Worm (Caenorhabditis elegans): ENCODE measurements around the gene T04A6.3.
A peak's percentile ranks its signal among the peaks of the same experiment; 100 is the strongest.

Gene T04A6.3

ce11 chrIII:7584131-7584646 lies 23.9 kb downstream of the T04A6.3 start, which contains the start of gene cup-5:
cup-5 (plus strand) TSS chrIII:7584181.
- TF ChIP-seq ceh-16 (tag; optimal IDR thresholded peaks at IDR 0.05) (no peak), ceh-28 (tag; optimal IDR thresholded peaks at IDR 0.05) (no peak), ztf-11 (tag; optimal IDR thresholded peaks at IDR 0.05) (no peak), fkh-10 (GFP tag; optimal IDR thresholded peaks at IDR 0.05) (no peak), aly-2 (tag; optimal IDR thresholded peaks at IDR 0.05) (no peak), mml-1 (tag; optimal IDR thresholded peaks at IDR 0.05) (no peak), unc-62 (GFP tag; optimal IDR thresholded peaks at IDR 0.05) (no peak), fkh-2 (tag; optimal IDR thresholded peaks at IDR 0.05) (no peak), lin-15B (tag; optimal IDR thresholded peaks at IDR 0.05) (peak; percentile 39), egl-5 (tag; optimal IDR thresholded peaks at IDR 0.05) (no peak), nhr-23 (tag; optimal IDR thresholded peaks at IDR 0.05) (no peak), zag-1 (tag; optimal IDR thresholded peaks at IDR 0.05) (no peak), nfya-1 (tag; optimal IDR thresholded peaks at IDR 0.05; ENCODE audit: insufficient read depth) (peak; percentile 45), R02D3.7 (tag; optimal IDR thresholded peaks at IDR 0.05) (peak; percentile 84), nhr-43 (tag; optimal IDR thresholded peaks at IDR 0.05; ENCODE audit: poor library complexity, severe bottlenecking) (no peak), ceh-82 (tag; optimal IDR thresholded peaks at IDR 0.05) (no peak), nhr-11 (tag; optimal IDR thresholded peaks at IDR 0.05) (no peak), jun-1 (tag; optimal IDR thresholded peaks at IDR 0.05) (no peak), ama-1 (optimal IDR thresholded peaks at IDR 0.05) (no peak), nhr-76 (tag; optimal IDR thresholded peaks at IDR 0.05) (no peak), ZK546.5 (tag; optimal IDR thresholded peaks at IDR 0.05) (no peak), lsy-12 (tag; optimal IDR thresholded peaks at IDR 0.05) (no peak), nhr-25 (tag; optimal IDR thresholded peaks at IDR 0.05) (peak; percentile 5), ztf-4 (tag; optimal IDR thresholded peaks at IDR 0.05) (no peak), nhr-77 (tag; optimal IDR thresholded peaks at IDR 0.05) (no peak), daf-12 (tag; optimal IDR thresholded peaks at IDR 0.05) (no peak), pha-4 (tag; optimal IDR thresholded peaks at IDR 0.05) (peak; percentile 80), snpc-4 (tag; optimal IDR thresholded peaks at IDR 0.05) (no peak), sea-2 (GFP tag; optimal IDR thresholded peaks at IDR 0.05) (no peak), fos-1 (tag; optimal IDR thresholded peaks at IDR 0.05) (no peak), elt-3 (tag; optimal IDR thresholded peaks at IDR 0.05) (no peak), pqm-1 (tag; optimal IDR thresholded peaks at IDR 0.05) (no peak), elt-2 (tag; optimal IDR thresholded peaks at IDR 0.05) (peak; percentile 27), lin-39 (tag; optimal IDR thresholded peaks at IDR 0.05) (peak; percentile 7), ceh-9 (tag; optimal IDR thresholded peaks at IDR 0.05) (no peak)

ce11 chrIII:7582885-7583284 lies 25.2 kb downstream of the T04A6.3 start, which contains the start of gene R13A5.10:
R13A5.10 (minus strand) TSS chrIII:7582985.
- no peak for TF ChIP-seq pha-4 (tag; optimal IDR thresholded peaks at IDR 0.05)
- no peak for TF ChIP-seq ztf-11 (tag; optimal IDR thresholded peaks at IDR 0.05)
- TF ChIP-seq snpc-4 (tag; optimal IDR thresholded peaks at IDR 0.05) = no peak
- no peak for TF ChIP-seq ama-1 (optimal IDR thresholded peaks at IDR 0.05)
- no peak for TF ChIP-seq R02D3.7 (tag; optimal IDR thresholded peaks at IDR 0.05)
- no peak for TF ChIP-seq pqm-1 (tag; optimal IDR thresholded peaks at IDR 0.05)
- TF ChIP-seq zag-1 (tag; optimal IDR thresholded peaks at IDR 0.05) = no peak
- no peak for TF ChIP-seq egl-27 (tag; optimal IDR thresholded peaks at IDR 0.05)
- TF ChIP-seq ceh-16 (tag; optimal IDR thresholded peaks at IDR 0.05) = no peak
- TF ChIP-seq nhr-25 (tag; optimal IDR thresholded peaks at IDR 0.05) = no peak

ce11 chrIII:7580586-7580985 lies 27.5 kb downstream of the T04A6.3 start:
- TF ChIP-seq hmg-11 (tag; optimal IDR thresholded peaks at IDR 0.05) = peak; percentile 63
- peak; percentile 63 for TF ChIP-seq lin-39 (tag; optimal IDR thresholded peaks at IDR 0.05)
- peak; percentile 85 for TF ChIP-seq fkh-10 (GFP tag; optimal IDR thresholded peaks at IDR 0.05)
- no peak for TF ChIP-seq nhr-77 (tag; optimal IDR thresholded peaks at IDR 0.05)
- TF ChIP-seq sea-2 (GFP tag; optimal IDR thresholded peaks at IDR 0.05) = no peak
- TF ChIP-seq nhr-11 (tag; optimal IDR thresholded peaks at IDR 0.05) = no peak
- no peak for TF ChIP-seq ceh-28 (tag; optimal IDR thresholded peaks at IDR 0.05)
- TF ChIP-seq egl-27 (tag; optimal IDR thresholded peaks at IDR 0.05) = no peak
- no peak for TF ChIP-seq elt-3 (tag; optimal IDR thresholded peaks at IDR 0.05)
- no peak for TF ChIP-seq ZK546.5 (tag; optimal IDR thresholded peaks at IDR 0.05)
- TF ChIP-seq R02D3.7 (tag; optimal IDR thresholded peaks at IDR 0.05) = no peak
- peak; percentile 69 for TF ChIP-seq nfya-1 (tag; optimal IDR thresholded peaks at IDR 0.05; ENCODE audit: insufficient read depth)
- no peak for TF ChIP-seq fos-1 (tag; optimal IDR thresholded peaks at IDR 0.05)
- TF ChIP-seq egl-5 (tag; optimal IDR thresholded peaks at IDR 0.05) = no peak
- TF ChIP-seq snpc-4 (tag; optimal IDR thresholded peaks at IDR 0.05) = peak; percentile 17
- no peak for TF ChIP-seq unc-62 (GFP tag; optimal IDR thresholded peaks at IDR 0.05)
